Worm (Caenorhabditis elegans): ENCODE data around the gene adh-1.

ce11 chrV:11846969-11847368, 41.1 kb upstream of the adh-1 start:
- no peak for TF ChIP-seq tbx-2 (tag; optimal IDR thresholded peaks at IDR 0.05)
- TF ChIP-seq ets-5 (GFP tag; IDR thresholded peaks at IDR 0.05) = no peak
- TF ChIP-seq zag-1 (tag; optimal IDR thresholded peaks at IDR 0.05) = no peak
- no peak for TF ChIP-seq ces-1 (GFP tag; optimal IDR thresholded peaks at IDR 0.05)
- TF ChIP-seq pag-3 (tag; optimal IDR thresholded peaks at IDR 0.05; ENCODE audit: borderline replicate concordance, insufficient read depth) = no peak
- TF ChIP-seq hlh-17 (GFP tag; optimal IDR thresholded peaks at IDR 0.05; ENCODE audit: borderline replicate concordance) = no peak
- TF ChIP-seq lir-3 (tag; optimal IDR thresholded peaks at IDR 0.05; ENCODE audit: poor library complexity) = no peak
- no peak for TF ChIP-seq lin-15B (tag; optimal IDR thresholded peaks at IDR 0.05)
- no peak for TF ChIP-seq nhr-84 (tag; optimal IDR thresholded peaks at IDR 0.05)
- TF ChIP-seq nhr-12 (tag; optimal IDR thresholded peaks at IDR 0.05) = no peak
- TF ChIP-seq egl-13 (tag; optimal IDR thresholded peaks at IDR 0.05) = no peak
- no peak for TF ChIP-seq mdl-1 (tag; optimal IDR thresholded peaks at IDR 0.05)
- no peak for TF ChIP-seq snpc-4 (tag; optimal IDR thresholded peaks at IDR 0.05)
- no peak for TF ChIP-seq vab-15 (tag; optimal IDR thresholded peaks at IDR 0.05)

All from whole organism, L1 larva.